Fruit fly (Drosophila melanogaster) whole organism, embryonic: Measurements from ENCODE around the gene CG14984.

ENCODE experiments used
- CG10147 ChIP-seq: fragments of 200-800 bp; sonication (Bioruptor generic); optimal IDR thresholded peaks from 2 replicates; lab custom pipeline; 2019; ENCODE audit warnings: missing biosample characterization, mild to moderate bottlenecking, missing genetic modification characterization, moderate library complexity
- CG10274 ChIP-seq: fragments of 200-800 bp; sonication (Bioruptor generic); optimal IDR thresholded peaks from 3 replicates; lab custom pipeline; 2017; ENCODE audit warnings: missing biosample characterization, mild to moderate bottlenecking, missing genetic modification characterization
- CG11093 ChIP-seq: fragments of 200-800 bp; sonication (Bioruptor generic); IDR thresholded peaks from 3 replicates; pipeline ENCODE4 v1.3.6; 2022; ENCODE audit warnings: missing biosample characterization, missing genetic modification characterization
- CG11456 ChIP-seq: fragments of 200-800 bp; sonication (Bioruptor generic); IDR thresholded peaks from 3 replicates; pipeline ENCODE4 v1.3.6; 2022; ENCODE audit warnings: missing biosample characterization, missing genetic modification characterization
- CG11560 ChIP-seq: fragments of 200-800 bp; sonication (Bioruptor generic); IDR thresholded peaks from 3 replicates; pipeline ENCODE4 v1.3.6; 2022; ENCODE audit warnings: missing biosample characterization, missing genetic modification characterization
- CG12391 ChIP-seq: fragments of 200-800 bp; sonication (Bioruptor generic); optimal IDR thresholded peaks from 3 replicates; lab custom pipeline; 2018; ENCODE audit warnings: missing biosample characterization, mild to moderate bottlenecking, missing genetic modification characterization, moderate library complexity
- CG13894 ChIP-seq: fragments of 200-800 bp; sonication (Bioruptor generic); optimal IDR thresholded peaks from 3 replicates; lab custom pipeline; 2018; ENCODE audit warnings: missing biosample characterization, mild to moderate bottlenecking, missing genetic modification characterization, moderate library complexity
- CG14441 ChIP-seq: fragments of 200-800 bp; sonication (Bioruptor generic); IDR thresholded peaks from 2 replicates; pipeline ENCODE4 v1.3.6; 2022; ENCODE audit warnings: missing biosample characterization, missing genetic modification characterization
- CG1602 ChIP-seq: fragments of 200-800 bp; sonication (Bioruptor generic); optimal IDR thresholded peaks from 3 replicates; lab custom pipeline; 2016; ENCODE audit warnings: missing biosample characterization, missing genetic modification characterization
- CG17912 ChIP-seq: fragments of 200-800 bp; sonication (Bioruptor generic); optimal IDR thresholded peaks from 2 replicates; lab custom pipeline; 2018; ENCODE audit warnings: missing biosample characterization, mild to moderate bottlenecking, missing genetic modification characterization
- CG30403 ChIP-seq: fragments of 200-800 bp; sonication (Bioruptor generic); optimal IDR thresholded peaks from 3 replicates; lab custom pipeline; 2016; ENCODE audit warnings: missing biosample characterization, missing genetic modification characterization
- CG3163 ChIP-seq: fragments of 200-800 bp; sonication (Bioruptor generic); optimal IDR thresholded peaks from 3 replicates; lab custom pipeline; 2016; ENCODE audit warnings: missing biosample characterization, missing genetic modification characterization
- CG3281 ChIP-seq: fragments of 200-800 bp; sonication (Bioruptor generic); optimal IDR thresholded peaks from 3 replicates; lab custom pipeline; 2017; ENCODE audit warnings: missing biosample characterization, mild to moderate bottlenecking, missing genetic modification characterization
- CG33557 ChIP-seq: fragments of 200-800 bp; sonication (Bioruptor generic); optimal IDR thresholded peaks from 2 replicates; lab custom pipeline; 2019; ENCODE audit warnings: missing biosample characterization, mild to moderate bottlenecking, missing genetic modification characterization, moderate library complexity
- CG34422 ChIP-seq: fragments of 200-800 bp; sonication (Bioruptor generic); IDR thresholded peaks from 3 replicates; pipeline ENCODE4 v1.3.6; 2022; ENCODE audit warnings: missing biosample characterization, missing genetic modification characterization
- CG4617 ChIP-seq: fragments of 200-800 bp; sonication (Bioruptor generic); optimal IDR thresholded peaks from 3 replicates; lab custom pipeline; 2016; ENCODE audit warnings: missing biosample characterization, missing genetic modification characterization, borderline replicate concordance
- CG5245 ChIP-seq: fragments of 200-800 bp; sonication (Bioruptor generic); optimal IDR thresholded peaks from 3 replicates; lab custom pipeline; 2016; ENCODE audit warnings: missing biosample characterization, missing genetic modification characterization
- CG5953 ChIP-seq: fragments of 200-800 bp; sonication (Bioruptor generic); IDR thresholded peaks from 2 replicates; pipeline ENCODE4 v1.3.6; 2022; ENCODE audit warnings: missing biosample characterization, missing genetic modification characterization
- CG6272 ChIP-seq: fragments of 200-800 bp; sonication (Bioruptor generic); IDR thresholded peaks from 2 replicates; pipeline ENCODE4 v1.3.6; 2022; ENCODE audit warnings: missing biosample characterization, missing genetic modification characterization
- CG7357 ChIP-seq: fragments of 200-800 bp; sonication (Bioruptor generic); IDR thresholded peaks from 3 replicates; pipeline ENCODE4 v1.3.6; 2022; ENCODE audit warnings: missing biosample characterization, missing genetic modification characterization
- CG8290 ChIP-seq, 3 experiments: fragments of 200-800 bp; sonication (Bioruptor generic); optimal IDR thresholded peaks; 2 replicates each; lab custom pipeline; 2016 to 2019; ENCODE audit warnings: missing biosample characterization in 3 of 3, missing genetic modification characterization in 3 of 3, mild to moderate bottlenecking in 2 of 3, moderate library complexity in 1 of 3
- E2f2 ChIP-seq: fragments of 200-800 bp; sonication (Bioruptor generic); IDR thresholded peaks from 2 replicates; pipeline ENCODE4 v1.3.6; 2022; ENCODE audit warnings: missing biosample characterization, missing genetic modification characterization
- Elba2 ChIP-seq: fragments of 200-800 bp; sonication (Bioruptor generic); optimal IDR thresholded peaks from 3 replicates; lab custom pipeline; 2016; ENCODE audit warnings: missing biosample characterization, missing genetic modification characterization
- Hr51 ChIP-seq, 2 experiments: fragments of 200-800 bp; sonication (Bioruptor generic); optimal IDR thresholded peaks; 2 replicates in 1 of 2; 3 replicates in 1 of 2; lab custom pipeline; 2016 to 2018; ENCODE audit warnings: missing biosample characterization in 2 of 2, missing genetic modification characterization in 2 of 2, mild to moderate bottlenecking in 1 of 2, moderate library complexity in 1 of 2
- Hr78 ChIP-seq, 2 experiments: fragments of 200-800 bp in 1 of 2; fragments of >200 bp in 1 of 2; sonication (Bioruptor generic) in 1 of 2; optimal IDR thresholded peaks; 2 replicates each; lab custom pipeline; 2017 to 2019; ENCODE audit warnings: missing biosample characterization in 2 of 2, missing genetic modification characterization in 2 of 2, mild to moderate bottlenecking in 1 of 2, moderate library complexity in 1 of 2
- Max ChIP-seq: fragments of 200-800 bp; sonication (Bioruptor generic); optimal IDR thresholded peaks from 2 replicates; lab custom pipeline; 2016; ENCODE audit warnings: missing biosample characterization, mild to moderate bottlenecking, missing genetic modification characterization
- NC2α ChIP-seq: fragments of 200-800 bp; sonication (Bioruptor generic); optimal IDR thresholded peaks from 2 replicates; lab custom pipeline; 2016; ENCODE audit warnings: missing biosample characterization, missing genetic modification characterization
- Oaz ChIP-seq: fragments of 200-800 bp; sonication (Bioruptor generic); IDR thresholded peaks from 2 replicates; pipeline ENCODE4 v1.3.6; 2022; ENCODE audit warnings: missing biosample characterization, missing genetic modification characterization
- Xbp1 ChIP-seq: fragments of 200-800 bp; sonication (Bioruptor generic); optimal IDR thresholded peaks from 3 replicates; lab custom pipeline; 2016; ENCODE audit warnings: missing biosample characterization, mild to moderate bottlenecking, missing genetic modification characterization
- al ChIP-seq: fragments of 200-800 bp; sonication (Bioruptor generic); IDR thresholded peaks from 2 replicates; pipeline ENCODE4 v1.3.6; 2022; ENCODE audit warnings: missing biosample characterization, missing genetic modification characterization
- chinmo ChIP-seq: fragments of 200-800 bp; sonication (Bioruptor generic); IDR thresholded peaks from 4 replicates; pipeline ENCODE4 v1.3.6; 2022; ENCODE audit warnings: missing biosample characterization, missing genetic modification characterization; ENCODE audit not compliant: partially characterized antibody
- chm ChIP-seq: fragments of 200-800 bp; sonication (Bioruptor generic); IDR thresholded peaks from 2 replicates; pipeline ENCODE4 v1.3.6; 2022; ENCODE audit warnings: missing biosample characterization, missing genetic modification characterization
- crc ChIP-seq: fragments of 200-800 bp; sonication (Bioruptor generic); optimal IDR thresholded peaks from 2 replicates; lab custom pipeline; 2016; ENCODE audit warnings: missing biosample characterization, missing genetic modification characterization
- danr ChIP-seq: fragments of 200-800 bp; sonication (Bioruptor generic); IDR thresholded peaks from 2 replicates; pipeline ENCODE4 v1.3.6; 2022; ENCODE audit warnings: missing biosample characterization, missing genetic modification characterization
- ems ChIP-seq: fragments of 200-800 bp; sonication (Bioruptor generic); optimal IDR thresholded peaks from 3 replicates; lab custom pipeline; 2016; ENCODE audit warnings: missing biosample characterization, missing genetic modification characterization
- fd64A ChIP-seq: fragments of 200-800 bp; sonication (Bioruptor generic); optimal IDR thresholded peaks from 3 replicates; lab custom pipeline; 2018; ENCODE audit warnings: missing biosample characterization, mild to moderate bottlenecking, missing genetic modification characterization
- gfzf ChIP-seq: fragments of 200-800 bp; sonication (Bioruptor generic); optimal IDR thresholded peaks from 2 replicates; lab custom pipeline; 2016; ENCODE audit warnings: missing biosample characterization, mild to moderate bottlenecking, missing genetic modification characterization, moderate library complexity
- gsb ChIP-seq: fragments of 200-800 bp; sonication (Bioruptor generic); IDR thresholded peaks from 2 replicates; pipeline ENCODE4 v1.3.6; 2022; ENCODE audit warnings: missing biosample characterization, missing genetic modification characterization
- maf-S ChIP-seq: fragments of 200-800 bp; sonication (Bioruptor generic); optimal IDR thresholded peaks from 2 replicates; lab custom pipeline; 2016; ENCODE audit warnings: missing biosample characterization, missing genetic modification characterization
- schlank ChIP-seq: fragments of 200-800 bp; sonication (Bioruptor generic); optimal IDR thresholded peaks from 2 replicates; lab custom pipeline; 2018; ENCODE audit warnings: missing biosample characterization, mild to moderate bottlenecking, missing genetic modification characterization
- slou ChIP-seq: fragments of 200-800 bp; sonication (Bioruptor generic); optimal IDR thresholded peaks from 3 replicates; lab custom pipeline; 2016; ENCODE audit warnings: missing biosample characterization, missing genetic modification characterization
- usp ChIP-seq: fragments of >200 bp; optimal IDR thresholded peaks from 2 replicates; lab custom pipeline; 2017; ENCODE audit warnings: missing biosample characterization, missing genetic modification characterization
- zf30C ChIP-seq: fragments of 200-800 bp; sonication (Bioruptor generic); optimal IDR thresholded peaks from 3 replicates; lab custom pipeline; 2018; ENCODE audit warnings: missing biosample characterization, mild to moderate bottlenecking, missing genetic modification characterization

CG14984 gene

DNA sequence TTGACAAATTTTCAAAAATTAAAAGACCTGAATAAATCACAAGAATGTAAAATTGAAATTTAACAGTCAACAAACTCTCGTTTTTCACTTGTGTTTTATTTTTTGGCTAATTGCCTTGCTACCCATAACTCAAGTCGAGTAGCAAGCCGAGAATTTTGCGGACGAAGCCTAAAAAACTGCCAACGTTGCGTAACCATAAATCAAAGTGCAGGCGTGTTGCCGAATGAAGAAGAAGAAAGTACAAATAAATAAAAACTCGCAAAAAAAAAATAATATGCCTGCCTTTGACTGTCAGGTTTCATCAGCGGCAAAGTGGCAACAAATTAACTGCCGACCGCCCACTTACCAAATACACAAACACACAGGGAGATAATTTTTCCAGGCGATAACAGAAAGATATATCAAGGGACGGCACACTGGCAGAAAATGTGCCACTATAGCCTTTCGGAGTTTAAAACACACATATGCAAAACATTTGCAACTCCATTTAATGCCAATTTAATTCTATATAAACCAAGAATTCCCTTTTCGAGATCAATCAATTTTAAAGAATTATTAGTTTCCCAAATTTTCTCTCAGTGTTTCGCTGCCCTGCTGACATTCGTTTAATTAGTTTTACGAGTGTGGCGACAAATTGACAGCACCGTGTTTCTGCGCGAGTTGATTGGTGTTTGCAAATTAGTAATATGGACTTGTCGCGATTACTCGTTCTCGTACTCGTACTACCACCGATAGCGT, 24.0 kb downstream of the CG14984 start (continued):
- TF ChIP-seq CG30403 (peak; percentile 85), zf30C (GFP tag; lab: Kevin White, UChicago) (peak; percentile 80), CG8290 (GFP tag; optimal IDR thresholded peaks at IDR 0.05; lab: Kevin White, UChicago) (no peak), CG8290 (tag; optimal IDR thresholded peaks at IDR 0.05; lab: Kevin White, UChicago) (peak in 1 of 2 experiments; percentile 95), fd64A (GFP tag; lab: Kevin White, UChicago) (no peak), CG11093 (GFP tag; lab: Robert Waterston, UW) (peak; percentile 68; the same call in 2 of the 3 replicates), Max (GFP tag; lab: Kevin White, UChicago) (peak; percentile 78), CG5953 (GFP tag; lab: Robert Waterston, UW) (peak; percentile 66; the same call in 1 of the 2 replicates), chinmo (GFP tag; lab: Robert Waterston, UW) (no peak), Xbp1 (peak; percentile 86), CG13894 (tag; lab: Kevin White, UChicago) (peak; percentile 95), CG17912 (GFP tag; lab: Kevin White, UChicago) (peak; percentile 20), E2f2 (peak; percentile 64; the same call in 1 of the 2 replicates), crc (peak; percentile 82), gfzf (GFP tag; lab: Kevin White, UChicago) (no peak), danr (GFP tag; lab: Robert Waterston, UW) (peak; percentile 77), maf-S (peak; percentile 85), CG11456 (GFP tag; lab: Robert Waterston, UW) (peak; percentile 90), CG14441 (GFP tag; lab: Robert Waterston, UW) (peak; percentile 88), Elba2 (GFP tag; lab: Kevin White, UChicago) (no peak), Oaz (GFP tag; lab: Robert Waterston, UW) (peak; percentile 86), CG10147 (GFP tag; lab: Kevin White, UChicago) (peak; percentile 83), CG33557 (no peak), CG10274 (GFP tag; lab: Kevin White, UChicago) (peak; percentile 65), CG3281 (GFP tag; lab: Kevin White, UChicago) (peak; percentile 91), Hr78 (GFP tag; optimal IDR thresholded peaks at IDR 0.05; lab: Kevin White, UChicago) (no peak), CG7357 (GFP tag; lab: Robert Waterston, UW) (peak; percentile 66), CG1602 (peak; percentile 72), CG12391 (tag; lab: Kevin White, UChicago) (peak; percentile 86), slou (GFP tag; lab: Kevin White, UChicago) (peak; percentile 61), CG34422 (GFP tag; lab: Robert Waterston, UW) (peak; percentile 83), ems (GFP tag; lab: Kevin White, UChicago) (peak; percentile 73), al (GFP tag; lab: Robert Waterston, UW) (peak; percentile 84), CG6272 (GFP tag; lab: Robert Waterston, UW) (peak; percentile 73), CG4617 (GFP tag; lab: Kevin White, UChicago) (peak; percentile 22), CG11560 (tag; lab: Robert Waterston, UW) (peak; percentile 59; the same call in 1 of the 3 replicates), gsb (GFP tag; lab: Robert Waterston, UW) (peak; percentile 81), NC2α (peak; percentile 53), CG3163 (GFP tag; lab: Kevin White, UChicago) (peak; percentile 67), CG5245 (GFP tag; lab: Kevin White, UChicago) (peak; percentile 39), chm (GFP tag; lab: Robert Waterston, UW) (peak; percentile 81), schlank (peak; percentile 85), Hr51 (GFP tag; optimal IDR thresholded peaks at IDR 0.05; lab: Kevin White, UChicago) (peak; percentile 76 to 86), usp (GFP tag; lab: Kevin White, UChicago) (no peak)
